Fruit fly (Drosophila melanogaster) whole organism, embryonic: ENCODE measurements around the gene CG8509.

Source experiments
- CG14710 ChIP-seq: fragments of 200-800 bp; sonication (Bioruptor generic); optimal IDR thresholded peaks from 3 replicates; lab custom pipeline; 2019; ENCODE audit warnings: missing biosample characterization, mild to moderate bottlenecking, missing genetic modification characterization, moderate library complexity
- CG2889 ChIP-seq: fragments of 200-800 bp; sonication (Bioruptor generic); IDR thresholded peaks from 3 replicates; pipeline ENCODE4 v1.3.6; 2022; ENCODE audit warnings: missing biosample characterization, missing genetic modification characterization
- CG3726 ChIP-seq: fragments of 200-800 bp; sonication (Bioruptor generic); IDR thresholded peaks from 3 replicates; pipeline ENCODE4, ENCODE4 v1.3.6; 2022; ENCODE audit warnings: missing biosample characterization, missing genetic modification characterization
- CG42726 ChIP-seq: fragments of 200-800 bp; sonication (Bioruptor generic); IDR thresholded peaks from 2 replicates; pipeline ENCODE4 v1.3.6; 2022; ENCODE audit warnings: missing biosample characterization, missing genetic modification characterization; ENCODE audit not compliant: partially characterized antibody
- CG4328 ChIP-seq: fragments of 200-800 bp; sonication (Bioruptor generic); optimal IDR thresholded peaks from 3 replicates; lab custom pipeline; 2017; ENCODE audit warnings: missing biosample characterization, missing genetic modification reagents, missing genetic modification characterization
- CG5953 ChIP-seq: fragments of 200-800 bp; sonication (Bioruptor generic); IDR thresholded peaks from 2 replicates; pipeline ENCODE4 v1.3.6; 2022; ENCODE audit warnings: missing biosample characterization, missing genetic modification characterization
- CG7357 ChIP-seq: fragments of 200-800 bp; sonication (Bioruptor generic); IDR thresholded peaks from 3 replicates; pipeline ENCODE4 v1.3.6; 2022; ENCODE audit warnings: missing biosample characterization, missing genetic modification characterization
- GATAe ChIP-seq: fragments of 200-800 bp; sonication (Bioruptor generic); conservative IDR thresholded peaks from 2 replicates; pipeline ENCODE4 v1.3.6; 2022; ENCODE audit warnings: missing biosample characterization, missing genetic modification characterization
- nmo ChIP-seq: fragments of 200-800 bp; sonication (Bioruptor generic); optimal IDR thresholded peaks from 2 replicates; lab custom pipeline; 2018; ENCODE audit warnings: missing biosample characterization, mild to moderate bottlenecking, missing genetic modification characterization, moderate library complexity
- pros ChIP-seq: fragments of 200-800 bp; sonication (Bioruptor generic); optimal IDR thresholded peaks from 3 replicates; lab custom pipeline; 2019; ENCODE audit warnings: missing biosample characterization, mild to moderate bottlenecking, missing genetic modification characterization, moderate library complexity
- seq ChIP-seq: fragments of 200-800 bp; sonication (Bioruptor generic); IDR thresholded peaks from 2 replicates; pipeline ENCODE4 v1.3.6; 2022; ENCODE audit warnings: missing biosample characterization, missing genetic modification characterization

dm6 chrX:15857601-15858284 is 48.4 kb downstream of the CG8509 start, which contains the start of the genes CG46440 and Myb:
- TF ChIP-seq CG2889 (GFP tag; lab: Robert Waterston, UW) (no peak), CG7357 (GFP tag; lab: Robert Waterston, UW) (peak; percentile 92), pros (GFP tag; lab: Kevin White, UChicago) (no peak), CG14710 (peak; percentile 24), CG5953 (GFP tag; lab: Robert Waterston, UW) (no peak), seq (GFP tag; lab: Robert Waterston, UW) (no peak), CG42726 (GFP tag; lab: Robert Waterston, UW) (peak; percentile 75; the same call in 1 of the 2 replicates), nmo (GFP tag; lab: Kevin White, UChicago) (peak; percentile 14), CG3726 (GFP tag; lab: Robert Waterston, UW) (no peak), CG4328 (GFP tag; lab: Kevin White, UChicago) (no peak), GATAe (no peak)
